Worm (Caenorhabditis elegans) whole organism, L2 larva: ENCODE results near the gene hhat-1.

Experiments used
- R02D3.7 ChIP-seq: fragments of 150-350 bp; optimal IDR thresholded peaks from 2 replicates; lab custom pipeline; 2014; ENCODE audit warnings: missing biosample characterization, missing genetic modification characterization
- lin-13 ChIP-seq: fragments of 150-350 bp; optimal IDR thresholded peaks from 2 replicates; lab custom pipeline; 2014; ENCODE audit warnings: missing biosample characterization, missing genetic modification reagents, missing genetic modification characterization
- nhr-77 ChIP-seq: fragments of 150-350 bp; optimal IDR thresholded peaks from 2 replicates; lab custom pipeline; 2014; ENCODE audit warnings: missing biosample characterization, missing genetic modification characterization
- ztf-4 ChIP-seq: fragments of 150-350 bp; optimal IDR thresholded peaks from 2 replicates; lab custom pipeline; 2014; ENCODE audit warnings: missing biosample characterization, missing genetic modification characterization

- TF ChIP-seq lin-13 = no peak
- no peak for TF ChIP-seq ztf-4 (tag; lab: Kevin White, UChicago)
- no peak for TF ChIP-seq nhr-77 (tag; lab: Kevin White, UChicago)
- no peak for TF ChIP-seq R02D3.7 (tag; lab: Kevin White, UChicago)
Observed at ce11 chrII:14704204-14704603, 25.9 kb downstream of the hhat-1 start.
